Worm (Caenorhabditis elegans) whole organism, midembryonic: ENCODE results near the gene pygo-1.

Experiments
- T22C8.4 ChIP-seq: fragments of 200-800 bp; sonication (Bioruptor generic); IDR thresholded peaks from 2 replicates; pipeline ENCODE4 v1.3.6; 2022; ENCODE audit warnings: missing genetic modification characterization, missing compliant biosample characterization
- cog-1 ChIP-seq: sonication (generic microtip); optimal IDR thresholded peaks from 2 replicates; lab custom pipeline; 2016; ENCODE audit warnings: missing genetic modification characterization, missing compliant biosample characterization
- flt-1 ChIP-seq: fragments of 200-800 bp; sonication (Bioruptor generic); IDR thresholded peaks from 2 replicates; pipeline ENCODE4 v1.3.6; 2022; ENCODE audit warnings: missing genetic modification characterization, missing compliant biosample characterization
- klf-2 ChIP-seq: fragments of 200-800 bp; sonication (Bioruptor generic); conservative IDR thresholded peaks from 2 replicates; pipeline ENCODE4 v1.3.6; 2022; ENCODE audit warnings: missing genetic modification reagents, missing genetic modification characterization, missing compliant biosample characterization
- med-1 ChIP-seq: sonication (generic microtip); optimal IDR thresholded peaks from 2 replicates; lab custom pipeline; 2017; ENCODE audit warnings: missing genetic modification characterization, mild to moderate bottlenecking, missing compliant biosample characterization, antibody characterized with exemption, missing genetic modification reagents; ENCODE audit not compliant: insufficient read depth
- ref-1 ChIP-seq: fragments of 200-800 bp; sonication (Bioruptor generic); conservative IDR thresholded peaks from 2 replicates; pipeline ENCODE4 v1.3.6; 2022; ENCODE audit warnings: missing genetic modification reagents, missing genetic modification characterization, missing compliant biosample characterization
- tab-1 ChIP-seq: fragments of 200-800 bp; sonication (Bioruptor generic); IDR thresholded peaks from 2 replicates; pipeline ENCODE4 v1.3.6; 2022; ENCODE audit warnings: missing genetic modification characterization, missing compliant biosample characterization
- ztf-23 ChIP-seq: fragments of 200-800 bp; sonication (Bioruptor generic); IDR thresholded peaks from 2 replicates; pipeline ENCODE4 v1.3.6; 2022; ENCODE audit warnings: missing genetic modification reagents, missing genetic modification characterization, missing compliant biosample characterization
- ztf-29 ChIP-seq: fragments of 200-800 bp; sonication (Bioruptor generic); IDR thresholded peaks from 2 replicates; pipeline ENCODE4 v1.3.6; 2022; ENCODE audit warnings: missing genetic modification reagents, missing genetic modification characterization, missing compliant biosample characterization

Gene pygo-1

ce11 chrIV:5086243-5086960 is 3.3 kb downstream of the pygo-1 start:
- no peak for TF ChIP-seq cog-1 (tag; lab: Kevin White, UChicago)
- no peak for TF ChIP-seq tab-1 (GFP tag; lab: Robert Waterston, UW)
- TF ChIP-seq T22C8.4 (GFP tag; lab: Robert Waterston, UW): no peak
- TF ChIP-seq klf-2: no peak
- TF ChIP-seq ztf-23 (GFP tag; lab: Robert Waterston, UW): no peak
- TF ChIP-seq med-1 (GFP tag; lab: Kevin White, UChicago): no peak
- no peak for TF ChIP-seq flt-1 (GFP tag; lab: Robert Waterston, UW)
- TF ChIP-seq ref-1 (GFP tag; lab: Robert Waterston, UW): no peak
- TF ChIP-seq ztf-29: no peak

- TF ChIP-seq tab-1 (GFP tag; lab: Robert Waterston, UW) (no peak), flt-1 (GFP tag; lab: Robert Waterston, UW) (0 out of 2 replicates have a peak, but pooled peaks have one; percentile 4), klf-2 (no peak), cog-1 (tag; lab: Kevin White, UChicago) (no peak), ref-1 (GFP tag; lab: Robert Waterston, UW) (no peak), ztf-23 (GFP tag; lab: Robert Waterston, UW) (no peak)
Observed at ce11 chrIV:5086961-5087326, 3.8 kb downstream of the pygo-1 start.

ce11 chrIV:5088814-5089322 is 5.8 kb downstream of the pygo-1 start, which contains the start of gene ivd-1:
ivd-1 (minus strand) TSS chrIV:5088864.
- TF ChIP-seq klf-2 (no peak), ref-1 (GFP tag; lab: Robert Waterston, UW) (no peak), flt-1 (GFP tag; lab: Robert Waterston, UW) (no peak), ztf-29 (no peak), ztf-23 (GFP tag; lab: Robert Waterston, UW) (no peak), T22C8.4 (GFP tag; lab: Robert Waterston, UW) (no peak), tab-1 (GFP tag; lab: Robert Waterston, UW) (no peak), cog-1 (tag; lab: Kevin White, UChicago) (no peak), med-1 (GFP tag; lab: Kevin White, UChicago) (no peak)

- TF ChIP-seq ztf-23 (GFP tag; lab: Robert Waterston, UW) (no peak), T22C8.4 (GFP tag; lab: Robert Waterston, UW) (peak; percentile 60; the same call in 1 of the 2 replicates)
Observed at ce11 chrIV:5090993-5091793, 8.1 kb downstream of the pygo-1 start, which contains the start of the genes snpn-1 and C02B10.4. snpn-1 (minus strand) TSS chrIV:5091043. C02B10.4 (plus strand) TSS chrIV:5091586.

- TF ChIP-seq med-1 (GFP tag; lab: Kevin White, UChicago): no peak
- no peak for TF ChIP-seq T22C8.4 (GFP tag; lab: Robert Waterston, UW)
- TF ChIP-seq flt-1 (GFP tag; lab: Robert Waterston, UW): no peak
- no peak for TF ChIP-seq ztf-29
- no peak for TF ChIP-seq cog-1 (tag; lab: Kevin White, UChicago)
- no peak for TF ChIP-seq tab-1 (GFP tag; lab: Robert Waterston, UW)
- no peak for TF ChIP-seq ztf-23 (GFP tag; lab: Robert Waterston, UW)
- no peak for TF ChIP-seq ref-1 (GFP tag; lab: Robert Waterston, UW)
- no peak for TF ChIP-seq klf-2
Observed at ce11 chrIV:5093462-5093861, 10.4 kb downstream of the pygo-1 start.

- peak; percentile 52; the same call in 1 of the 2 replicates for TF ChIP-seq ztf-23 (GFP tag; lab: Robert Waterston, UW)
- no peak for TF ChIP-seq klf-2
- no peak for TF ChIP-seq med-1 (GFP tag; lab: Kevin White, UChicago)
- no peak for TF ChIP-seq flt-1 (GFP tag; lab: Robert Waterston, UW)
- no peak for TF ChIP-seq ztf-29
- TF ChIP-seq tab-1 (GFP tag; lab: Robert Waterston, UW): no peak
- TF ChIP-seq T22C8.4 (GFP tag; lab: Robert Waterston, UW): no peak
- no peak for TF ChIP-seq ref-1 (GFP tag; lab: Robert Waterston, UW)
Observed at ce11 chrIV:5100145-5100544, 17.0 kb downstream of the pygo-1 start.

- no peak for TF ChIP-seq tab-1 (GFP tag; lab: Robert Waterston, UW)
- TF ChIP-seq ref-1 (GFP tag; lab: Robert Waterston, UW): no peak
- no peak for TF ChIP-seq ztf-29
- no peak for TF ChIP-seq ztf-23 (GFP tag; lab: Robert Waterston, UW)
- no peak for TF ChIP-seq T22C8.4 (GFP tag; lab: Robert Waterston, UW)
- no peak for TF ChIP-seq klf-2
- TF ChIP-seq med-1 (GFP tag; lab: Kevin White, UChicago): no peak
- no peak for TF ChIP-seq cog-1 (tag; lab: Kevin White, UChicago)
- TF ChIP-seq flt-1 (GFP tag; lab: Robert Waterston, UW): no peak
Observed at ce11 chrIV:5101945-5102344, 18.8 kb downstream of the pygo-1 start.

ce11 chrIV:5103229-5103894 is 20.3 kb downstream of the pygo-1 start, which contains the start of gene C02B10.3:
C02B10.3 (minus strand) TSS chrIV:5103279.
- no peak for TF ChIP-seq T22C8.4 (GFP tag; lab: Robert Waterston, UW)

ce11 chrIV:5108971-5109370 is 25.9 kb downstream of the pygo-1 start:
- TF ChIP-seq cog-1 (tag; lab: Kevin White, UChicago) (no peak), flt-1 (GFP tag; lab: Robert Waterston, UW) (no peak), klf-2 (no peak), ref-1 (GFP tag; lab: Robert Waterston, UW) (no peak), ztf-29 (no peak), ztf-23 (GFP tag; lab: Robert Waterston, UW) (no peak), T22C8.4 (GFP tag; lab: Robert Waterston, UW) (no peak), tab-1 (GFP tag; lab: Robert Waterston, UW) (no peak), med-1 (GFP tag; lab: Kevin White, UChicago) (no peak)
